Fruit fly (Drosophila melanogaster) whole organism, embryonic: ENCODE results near the gene wdb.

Source experiments
- CG10274 ChIP-seq: fragments of 200-800 bp; sonication (Bioruptor generic); optimal IDR thresholded peaks from 3 replicates; lab custom pipeline; 2017; ENCODE audit warnings: missing biosample characterization, mild to moderate bottlenecking, missing genetic modification characterization
- CG10979 ChIP-seq: fragments of 200-800 bp; sonication (Bioruptor generic); optimal IDR thresholded peaks from 2 replicates; lab custom pipeline; 2018; ENCODE audit warnings: missing biosample characterization, mild to moderate bottlenecking, missing genetic modification characterization, moderate library complexity
- CG11398 ChIP-seq: fragments of 200-800 bp; sonication (Bioruptor generic); optimal IDR thresholded peaks from 2 replicates; lab custom pipeline; 2016; ENCODE audit warnings: missing biosample characterization, missing genetic modification characterization
- CG12155 ChIP-seq: fragments of 200-800 bp; sonication (Bioruptor generic); optimal IDR thresholded peaks from 3 replicates; lab custom pipeline; 2016; ENCODE audit warnings: missing biosample characterization, missing genetic modification characterization
- CG13287 ChIP-seq: fragments of 200-800 bp; sonication (Bioruptor generic); IDR thresholded peaks from 2 replicates; pipeline ENCODE4 v1.3.6; 2022; ENCODE audit warnings: missing biosample characterization, missing genetic modification characterization; ENCODE audit not compliant: partially characterized antibody
- CG14050 ChIP-seq: fragments of 200-800 bp; sonication (Bioruptor generic); IDR thresholded peaks from 3 replicates; pipeline ENCODE4 v1.3.6; 2022; ENCODE audit warnings: missing biosample characterization, missing genetic modification characterization
- CG15269 ChIP-seq: fragments of 200-800 bp; sonication (Bioruptor generic); optimal IDR thresholded peaks from 2 replicates; lab custom pipeline; 2018; ENCODE audit warnings: missing biosample characterization, mild to moderate bottlenecking, missing genetic modification characterization, moderate library complexity
- CG1602 ChIP-seq: fragments of 200-800 bp; sonication (Bioruptor generic); optimal IDR thresholded peaks from 3 replicates; lab custom pipeline; 2016; ENCODE audit warnings: missing biosample characterization, missing genetic modification characterization
- CG17328 ChIP-seq: fragments of 200-800 bp; sonication (Bioruptor generic); IDR thresholded peaks from 2 replicates; pipeline ENCODE4 v1.3.6; 2022; ENCODE audit warnings: missing biosample characterization, missing genetic modification characterization
- CG17612 ChIP-seq: fragments of 200-800 bp; sonication (Bioruptor generic); IDR thresholded peaks from 2 replicates; pipeline ENCODE4 v1.3.6; 2022; ENCODE audit warnings: missing biosample characterization, missing genetic modification characterization
- CG17829 ChIP-seq: fragments of 200-800 bp; optimal IDR thresholded peaks from 2 replicates; lab custom pipeline; 2019; ENCODE audit warnings: missing biosample characterization, mild to moderate bottlenecking, missing genetic modification characterization, moderate library complexity
- CG2712 ChIP-seq: fragments of 200-800 bp; optimal IDR thresholded peaks from 3 replicates; lab custom pipeline; 2019; ENCODE audit warnings: missing biosample characterization, mild to moderate bottlenecking, missing genetic modification characterization, moderate library complexity
- CG2875 ChIP-seq: fragments of 200-800 bp; sonication (Bioruptor generic); optimal IDR thresholded peaks from 2 replicates; lab custom pipeline; 2017; ENCODE audit warnings: missing biosample characterization, mild to moderate bottlenecking, missing genetic modification characterization, missing genetic modification reagents
- CG33557 ChIP-seq: fragments of 200-800 bp; sonication (Bioruptor generic); optimal IDR thresholded peaks from 2 replicates; lab custom pipeline; 2019; ENCODE audit warnings: missing biosample characterization, mild to moderate bottlenecking, missing genetic modification characterization, moderate library complexity
- CG3726 ChIP-seq: fragments of 200-800 bp; sonication (Bioruptor generic); IDR thresholded peaks from 3 replicates; pipeline ENCODE4, ENCODE4 v1.3.6; 2022; ENCODE audit warnings: missing biosample characterization, missing genetic modification characterization
- CG6765 ChIP-seq: fragments of 200-800 bp; sonication (Bioruptor generic); optimal IDR thresholded peaks from 3 replicates; lab custom pipeline; 2017; ENCODE audit warnings: missing biosample characterization, mild to moderate bottlenecking, missing genetic modification characterization
- CG6791 ChIP-seq: fragments of 200-800 bp; sonication (Bioruptor generic); IDR thresholded peaks from 3 replicates; pipeline ENCODE4 v1.3.6; 2022; ENCODE audit warnings: missing biosample characterization, missing genetic modification characterization; ENCODE audit not compliant: partially characterized antibody
- CG8765 ChIP-seq: fragments of 200-800 bp; sonication (Bioruptor generic); IDR thresholded peaks from 2 replicates; pipeline ENCODE4 v1.3.6; 2022; ENCODE audit warnings: missing biosample characterization, missing genetic modification characterization
- Chrac-16 ChIP-seq: fragments of 200-800 bp; sonication (Bioruptor generic); optimal IDR thresholded peaks from 3 replicates; lab custom pipeline; 2016; ENCODE audit warnings: missing biosample characterization, missing genetic modification characterization
- D19A ChIP-seq: fragments of 200-800 bp; optimal IDR thresholded peaks from 3 replicates; lab custom pipeline; 2019; ENCODE audit warnings: missing biosample characterization, mild to moderate bottlenecking, missing genetic modification characterization, moderate library complexity
- Ets65A ChIP-seq: fragments of 200-800 bp; sonication (Bioruptor generic); peaks from one replicate; lab custom pipeline; 2016; ENCODE audit warnings: missing biosample characterization, missing genetic modification characterization
- HHEX ChIP-seq: fragments of 200-800 bp; sonication (Bioruptor generic); optimal IDR thresholded peaks from 3 replicates; lab custom pipeline; 2017; ENCODE audit warnings: missing biosample characterization, mild to moderate bottlenecking, missing genetic modification characterization, missing genetic modification reagents
- Hand ChIP-seq: fragments of 200-800 bp; sonication (Bioruptor generic); optimal IDR thresholded peaks from 2 replicates; lab custom pipeline; 2017; ENCODE audit warnings: mild to moderate bottlenecking, missing biosample characterization, missing genetic modification reagents, missing genetic modification characterization
- HmgZ ChIP-seq: fragments of 200-800 bp; sonication (Bioruptor generic); optimal IDR thresholded peaks from 2 replicates; lab custom pipeline; 2018; ENCODE audit warnings: missing biosample characterization, mild to moderate bottlenecking, missing genetic modification characterization
- Hmx ChIP-seq: fragments of 200-800 bp; sonication (Bioruptor generic); optimal IDR thresholded peaks from 2 replicates; lab custom pipeline; 2016; ENCODE audit warnings: missing biosample characterization, missing genetic modification characterization
- Oaz ChIP-seq: fragments of 200-800 bp; sonication (Bioruptor generic); IDR thresholded peaks from 2 replicates; pipeline ENCODE4 v1.3.6; 2022; ENCODE audit warnings: missing biosample characterization, missing genetic modification characterization
- Pdp1 ChIP-seq, 2 experiments: fragments of 200-800 bp; sonication (Bioruptor generic); optimal IDR thresholded peaks; 3 replicates each; lab custom pipeline; 2016; ENCODE audit warnings: missing biosample characterization in 2 of 2, missing genetic modification characterization in 2 of 2, mild to moderate bottlenecking in 1 of 2, moderate library complexity in 1 of 2
- Sry-δ ChIP-seq: fragments of 200-800 bp; sonication (Bioruptor generic); optimal IDR thresholded peaks from 2 replicates; lab custom pipeline; 2016; ENCODE audit warnings: missing biosample characterization, missing genetic modification characterization
- al ChIP-seq: fragments of 200-800 bp; sonication (Bioruptor generic); IDR thresholded peaks from 2 replicates; pipeline ENCODE4 v1.3.6; 2022; ENCODE audit warnings: missing biosample characterization, missing genetic modification characterization
- cad ChIP-seq: fragments of >200 bp; optimal IDR thresholded peaks from 2 replicates; lab custom pipeline; 2017; ENCODE audit warnings: missing biosample characterization, missing genetic modification characterization
- caup ChIP-seq: fragments of 200-800 bp; sonication (Bioruptor generic); optimal IDR thresholded peaks from 3 replicates; lab custom pipeline; 2017; ENCODE audit warnings: missing biosample characterization, mild to moderate bottlenecking, missing genetic modification characterization, moderate library complexity; ENCODE audit not compliant: severe bottlenecking
- danr ChIP-seq: fragments of 200-800 bp; sonication (Bioruptor generic); IDR thresholded peaks from 2 replicates; pipeline ENCODE4 v1.3.6; 2022; ENCODE audit warnings: missing biosample characterization, missing genetic modification characterization
- ems ChIP-seq: fragments of 200-800 bp; sonication (Bioruptor generic); optimal IDR thresholded peaks from 3 replicates; lab custom pipeline; 2016; ENCODE audit warnings: missing biosample characterization, missing genetic modification characterization
- en ChIP-seq: fragments of 200-800 bp; sonication (Bioruptor generic); optimal IDR thresholded peaks from 2 replicates; lab custom pipeline; 2016; ENCODE audit warnings: missing biosample characterization, missing genetic modification characterization
- ewg ChIP-seq: fragments of 200-800 bp; sonication (Bioruptor generic); optimal IDR thresholded peaks from 3 replicates; lab custom pipeline; 2017; ENCODE audit warnings: mild to moderate bottlenecking, missing biosample characterization, missing genetic modification reagents, missing genetic modification characterization
- fu2 ChIP-seq: fragments of 200-800 bp; sonication (Bioruptor generic); optimal IDR thresholded peaks from 2 replicates; lab custom pipeline; 2016; ENCODE audit warnings: missing biosample characterization, missing genetic modification characterization
- hbn ChIP-seq: fragments of 200-800 bp; sonication (Bioruptor generic); IDR thresholded peaks from 2 replicates; pipeline ENCODE4 v1.3.6; 2022; ENCODE audit warnings: missing biosample characterization, missing genetic modification characterization; ENCODE audit not compliant: partially characterized antibody
- hth ChIP-seq: fragments of >200 bp; optimal IDR thresholded peaks from 2 replicates; lab custom pipeline; 2017; ENCODE audit warnings: inconsistent platforms
- jumu ChIP-seq: fragments of 200-800 bp; sonication (Bioruptor generic); optimal IDR thresholded peaks from 3 replicates; lab custom pipeline; 2016; ENCODE audit warnings: missing biosample characterization, missing genetic modification characterization
- otp ChIP-seq: fragments of 200-800 bp; sonication (Bioruptor generic); IDR thresholded peaks from 3 replicates; pipeline ENCODE4, ENCODE4 v1.3.6; 2022; ENCODE audit warnings: missing biosample characterization, missing genetic modification characterization
- pum ChIP-seq: fragments of 200-800 bp; sonication (Bioruptor generic); optimal IDR thresholded peaks from 2 replicates; lab custom pipeline; 2016; ENCODE audit warnings: missing biosample characterization, missing genetic modification characterization
- pzg ChIP-seq: fragments of 200-800 bp; sonication (Bioruptor generic); optimal IDR thresholded peaks from 3 replicates; lab custom pipeline; 2018; ENCODE audit warnings: missing biosample characterization, mild to moderate bottlenecking, missing genetic modification characterization, moderate library complexity
- repo ChIP-seq: fragments of 200-800 bp; sonication (Bioruptor generic); optimal IDR thresholded peaks from 2 replicates; lab custom pipeline; 2016; ENCODE audit warnings: missing biosample characterization, missing genetic modification characterization
- row ChIP-seq: fragments of 200-800 bp; sonication (Bioruptor generic); IDR thresholded peaks from 3 replicates; pipeline ENCODE4 v1.3.6; 2022; ENCODE audit warnings: missing biosample characterization, missing genetic modification characterization
- salm ChIP-seq: fragments of 200-800 bp; sonication (Bioruptor generic); optimal IDR thresholded peaks from 2 replicates; lab custom pipeline; 2018; ENCODE audit warnings: missing biosample characterization, mild to moderate bottlenecking, missing genetic modification characterization
- tin ChIP-seq: fragments of 200-800 bp; sonication (Bioruptor generic); optimal IDR thresholded peaks from 3 replicates; lab custom pipeline; 2016; ENCODE audit warnings: missing biosample characterization, missing genetic modification characterization
- tx ChIP-seq: fragments of 200-800 bp; sonication (Bioruptor generic); optimal IDR thresholded peaks from 2 replicates; lab custom pipeline; 2016; ENCODE audit warnings: missing biosample characterization, missing genetic modification characterization
- unc-4 ChIP-seq: fragments of 200-800 bp; sonication (Bioruptor generic); IDR thresholded peaks from 2 replicates; pipeline ENCODE4 v1.3.6; 2022; ENCODE audit warnings: missing biosample characterization, missing genetic modification characterization; ENCODE audit not compliant: partially characterized antibody
- zen2 ChIP-seq: fragments of 200-800 bp; sonication (Bioruptor generic); IDR thresholded peaks from 3 replicates; pipeline ENCODE4 v1.3.6; 2022; ENCODE audit warnings: missing biosample characterization, missing genetic modification characterization; ENCODE audit not compliant: partially characterized antibody
- zf30C ChIP-seq: fragments of 200-800 bp; sonication (Bioruptor generic); optimal IDR thresholded peaks from 3 replicates; lab custom pipeline; 2018; ENCODE audit warnings: missing biosample characterization, mild to moderate bottlenecking, missing genetic modification characterization

The wdb gene

dm6 chr3R:27554964-27555363 lies 27.1 kb downstream of the wdb start (continued):
- peak; percentile 40; the same call in 1 of the 2 replicates for TF ChIP-seq Oaz (GFP tag; lab: Robert Waterston, UW)
- no peak for TF ChIP-seq ems (GFP tag; lab: Kevin White, UChicago)
- peak; percentile 90 for TF ChIP-seq CG2712 (tag; lab: Kevin White, UChicago)
- TF ChIP-seq cad (GFP tag; lab: Kevin White, UChicago): no peak
- peak; percentile 81 for TF ChIP-seq HHEX (GFP tag; lab: Kevin White, UChicago)
- peak; percentile 58 for TF ChIP-seq CG33557 (GFP tag; lab: Kevin White, UChicago)
- TF ChIP-seq CG10979 (tag; lab: Kevin White, UChicago): peak; percentile 85
- TF ChIP-seq CG17612 (GFP tag; lab: Robert Waterston, UW): peak; percentile 51; the same call in 1 of the 2 replicates
- TF ChIP-seq caup: peak; percentile 58
- peak; percentile 77 for TF ChIP-seq pum (GFP tag; lab: Kevin White, UChicago)
- peak; percentile 68; the same call in 2 of the 3 replicates for TF ChIP-seq CG14050 (GFP tag; lab: Robert Waterston, UW)
- TF ChIP-seq Hmx (GFP tag; lab: Kevin White, UChicago): no peak
- TF ChIP-seq Sry-δ (GFP tag; lab: Kevin White, UChicago): peak; percentile 36
- TF ChIP-seq jumu (GFP tag; lab: Kevin White, UChicago): peak; percentile 55
- TF ChIP-seq zen2 (GFP tag; lab: Robert Waterston, UW): no peak
- peak; percentile 86 for TF ChIP-seq CG15269 (tag; lab: Kevin White, UChicago)
- peak; percentile 83 for TF ChIP-seq salm (tag; lab: Kevin White, UChicago)
- peak; percentile 78 for TF ChIP-seq Chrac-16 (GFP tag; lab: Kevin White, UChicago)
- no peak for TF ChIP-seq CG11398 (GFP tag; lab: Kevin White, UChicago)
- peak; percentile 65 for TF ChIP-seq en (GFP tag; lab: Kevin White, UChicago)
- no peak for TF ChIP-seq unc-4 (GFP tag; lab: Robert Waterston, UW)
- TF ChIP-seq otp: peak; percentile 91
- TF ChIP-seq D19A (tag; lab: Kevin White, UChicago): peak; percentile 81
- peak; percentile 84 for TF ChIP-seq CG17328 (GFP tag; lab: Robert Waterston, UW)
- TF ChIP-seq CG1602 (GFP tag; lab: Kevin White, UChicago): peak; percentile 76
- no peak for TF ChIP-seq hbn (GFP tag; lab: Robert Waterston, UW)
- TF ChIP-seq hth (lab: Kevin White, UChicago): no peak
- TF ChIP-seq CG8765: peak; percentile 40; the same call in 1 of the 2 replicates
- TF ChIP-seq row: peak; percentile 84
- no peak for TF ChIP-seq CG13287 (GFP tag; lab: Robert Waterston, UW)
- TF ChIP-seq CG17829 (tag; lab: Kevin White, UChicago): peak; percentile 80
- TF ChIP-seq tin: peak; percentile 86
- peak; percentile 73 to 81 for TF ChIP-seq Pdp1 (GFP tag; optimal IDR thresholded peaks at IDR 0.05; lab: Kevin White, UChicago)
- TF ChIP-seq al (GFP tag; lab: Robert Waterston, UW): peak; percentile 44; the same call in 1 of the 2 replicates
- TF ChIP-seq ewg (GFP tag; lab: Kevin White, UChicago): peak; percentile 70
- 0 out of 2 replicates have a peak, but pooled peaks have one; percentile 53 for TF ChIP-seq danr (GFP tag; lab: Robert Waterston, UW)
- peak; percentile 51 for TF ChIP-seq Hand (GFP tag; lab: Kevin White, UChicago)
- peak; percentile 46 for TF ChIP-seq fu2
- TF ChIP-seq CG10274 (GFP tag; lab: Kevin White, UChicago): peak; percentile 52
- TF ChIP-seq CG6765 (GFP tag; lab: Kevin White, UChicago): peak; percentile 59
- peak; percentile 64 for TF ChIP-seq tx (GFP tag; lab: Kevin White, UChicago)
- peak; percentile 73 for TF ChIP-seq CG2875
- TF ChIP-seq pzg: no peak
- TF ChIP-seq HmgZ: peak; percentile 68
- TF ChIP-seq Ets65A (GFP tag; lab: Kevin White, UChicago): peak; percentile 95
- TF ChIP-seq CG3726 (GFP tag; lab: Robert Waterston, UW): peak; percentile 77; the same call in 2 of the 3 replicates
- peak; percentile 45 for TF ChIP-seq repo (GFP tag; lab: Kevin White, UChicago)
- peak; percentile 18 for TF ChIP-seq zf30C (GFP tag; lab: Kevin White, UChicago)
- no peak for TF ChIP-seq CG6791 (GFP tag; lab: Robert Waterston, UW)
- peak; percentile 60 for TF ChIP-seq CG12155 (GFP tag; lab: Kevin White, UChicago)
